Worm (Caenorhabditis elegans) whole organism, L3 larva: ENCODE measurements around the gene C54G7.1.

ENCODE experiments used
- lin-39 ChIP-seq: fragments of 150-350 bp; optimal IDR thresholded peaks from 2 replicates; lab custom pipeline; 2018; ENCODE audit warnings: missing biosample characterization, missing genetic modification reagents, missing genetic modification characterization
- nhr-28 ChIP-seq: fragments of 150-350 bp; optimal IDR thresholded peaks from 2 replicates; lab custom pipeline; 2014; ENCODE audit warnings: missing biosample characterization, missing genetic modification characterization
- snpc-4 ChIP-seq: fragments of 150-350 bp; optimal IDR thresholded peaks from 2 replicates; lab custom pipeline; 2014; ENCODE audit warnings: missing biosample characterization, missing genetic modification characterization

- TF ChIP-seq lin-39 (tag; lab: Kevin White, UChicago) = no peak
- no peak for TF ChIP-seq snpc-4 (tag; lab: Kevin White, UChicago)
- TF ChIP-seq nhr-28 = no peak
Measured at ce11 chrX:5592517-5593183, 48.9 kb downstream of the C54G7.1 start, which contains the start of gene unc-97.
